Fruit fly (Drosophila melanogaster) S2 (cell line): ENCODE measurements around the gene Shawn.

Experiments
- CG8478 ChIP-seq: fragments of >200 bp; optimal IDR thresholded peaks from 2 replicates; lab custom pipeline; 2018
- CTCF ChIP-seq, 2 experiments: fragments of >200 bp; optimal IDR thresholded peaks; 2 replicates each; lab custom pipeline; 2018

Shawn gene

dm6 chrX:19597684-19598363 lies 13.5 kb upstream of the Shawn start, which contains the start of gene RpS10b:
Gene RpS10b (plus strand): TSS chrX:19598031.
- TF ChIP-seq CG8478 (lab: Kevin White, UChicago): no peak
- no peak for TF ChIP-seq CTCF (optimal IDR thresholded peaks at IDR 0.05; lab: Kevin White, UChicago)

- TF ChIP-seq CTCF (optimal IDR thresholded peaks at IDR 0.05; lab: Kevin White, UChicago): no peak
- TF ChIP-seq CG8478 (lab: Kevin White, UChicago): no peak
Observed at dm6 chrX:19598503-19598902, 12.8 kb upstream of the Shawn start.

dm6 chrX:19601644-19602043 lies 9.7 kb upstream of the Shawn start, which contains the start of gene CG14220:
Gene CG14220 (minus strand): TSS chrX:19601851.
- TF ChIP-seq CTCF (optimal IDR thresholded peaks at IDR 0.05; lab: Kevin White, UChicago) (no peak), CG8478 (lab: Kevin White, UChicago) (no peak)

- TF ChIP-seq CTCF (optimal IDR thresholded peaks at IDR 0.05; lab: Kevin White, UChicago) (no peak), CG8478 (lab: Kevin White, UChicago) (no peak)
Observed at dm6 chrX:19602483-19602882, 8.8 kb upstream of the Shawn start.

dm6 chrX:19603953-19604352 lies 7.4 kb upstream of the Shawn start:
- TF ChIP-seq CG8478 (lab: Kevin White, UChicago): no peak
- TF ChIP-seq CTCF (optimal IDR thresholded peaks at IDR 0.05; lab: Kevin White, UChicago): no peak

dm6 chrX:19604997-19605396 lies 6.3 kb upstream of the Shawn start, which contains the start of gene CG14207:
Gene CG14207 (plus strand): TSS chrX:19605199.
- TF ChIP-seq CG8478 (lab: Kevin White, UChicago) (no peak), CTCF (optimal IDR thresholded peaks at IDR 0.05; lab: Kevin White, UChicago) (no peak)

dm6 chrX:19605915-19606314 lies 5.4 kb upstream of the Shawn start:
- TF ChIP-seq CG8478 (lab: Kevin White, UChicago): no peak

- TF ChIP-seq CTCF (optimal IDR thresholded peaks at IDR 0.05; lab: Kevin White, UChicago) (no peak), CG8478 (lab: Kevin White, UChicago) (no peak)
Observed at dm6 chrX:19606558-19606957, 4.8 kb upstream of the Shawn start.

dm6 chrX:19606971-19607370 lies 4.4 kb upstream of the Shawn start:
- TF ChIP-seq CTCF (optimal IDR thresholded peaks at IDR 0.05; lab: Kevin White, UChicago) (no peak), CG8478 (lab: Kevin White, UChicago) (no peak)

- TF ChIP-seq CTCF (optimal IDR thresholded peaks at IDR 0.05; lab: Kevin White, UChicago) (no peak), CG8478 (lab: Kevin White, UChicago) (no peak)
Observed at dm6 chrX:19608042-19608609, 3.2 kb upstream of the Shawn start.

- TF ChIP-seq CTCF (optimal IDR thresholded peaks at IDR 0.05; lab: Kevin White, UChicago) (no peak), CG8478 (lab: Kevin White, UChicago) (no peak)
Observed at dm6 chrX:19613473-19613872, 2.1 kb downstream of the Shawn start.

- TF ChIP-seq CG8478 (lab: Kevin White, UChicago): no peak
- TF ChIP-seq CTCF (optimal IDR thresholded peaks at IDR 0.05; lab: Kevin White, UChicago): no peak
Observed at dm6 chrX:19615990-19616663, 4.8 kb downstream of the Shawn start, which contains the start of gene CG14210. Gene CG14210 (plus strand): TSS chrX:19616196.

- no peak for TF ChIP-seq CG8478 (lab: Kevin White, UChicago)
- TF ChIP-seq CTCF (optimal IDR thresholded peaks at IDR 0.05; lab: Kevin White, UChicago): no peak
Observed at dm6 chrX:19618183-19618740, 6.9 kb downstream of the Shawn start, which contains the start of the genes Pstk and Tim9b. Gene Pstk (minus strand): TSS chrX:19618537. Gene Tim9b (minus strand): TSS chrX:19618537.

- no peak for TF ChIP-seq CG8478 (lab: Kevin White, UChicago)
- no peak for TF ChIP-seq CTCF (optimal IDR thresholded peaks at IDR 0.05; lab: Kevin White, UChicago)
Observed at dm6 chrX:19621145-19621544, 9.8 kb downstream of the Shawn start, which contains the start of gene CG14221. Gene CG14221 (minus strand): TSS chrX:19621245.

- no peak for TF ChIP-seq CTCF (optimal IDR thresholded peaks at IDR 0.05; lab: Kevin White, UChicago)
- no peak for TF ChIP-seq CG8478 (lab: Kevin White, UChicago)
Observed at dm6 chrX:19622924-19623323, 11.6 kb downstream of the Shawn start, which contains the start of the genes Naa20A and MKP-4. Gene Naa20A (minus strand): TSS chrX:19623074. Gene MKP-4 (plus strand): TSS chrX:19623114.
